Fruit fly (Drosophila melanogaster): ENCODE results near the gene CG10621.

The CG10621 gene

dm6 chr2L:18945765-18946552 lies 8.3 kb downstream of the CG10621 start, which contains the start of gene CG46304:
TSS of gene CG46304 (plus strand) at chr2L:18946305.
- no peak for TF ChIP-seq psq (optimal IDR thresholded peaks at IDR 0.05)
- TF ChIP-seq Myc (optimal IDR thresholded peaks at IDR 0.05), result no peak
- TF ChIP-seq h (optimal IDR thresholded peaks at IDR 0.05), result no peak
- no peak for TF ChIP-seq ttk (optimal IDR thresholded peaks at IDR 0.05)
- no peak for TF ChIP-seq Sin3A (optimal IDR thresholded peaks at IDR 0.05)
- TF ChIP-seq insv (optimal IDR thresholded peaks at IDR 0.05), result no peak

- TF ChIP-seq h (optimal IDR thresholded peaks at IDR 0.05) (no peak), psq (optimal IDR thresholded peaks at IDR 0.05) (no peak), Myc (optimal IDR thresholded peaks at IDR 0.05) (no peak), insv (optimal IDR thresholded peaks at IDR 0.05) (no peak)
Measured at dm6 chr2L:18944175-18945012, 9.8 kb downstream of the CG10621 start.

- no peak for TF ChIP-seq h (optimal IDR thresholded peaks at IDR 0.05)
- no peak for TF ChIP-seq ttk (optimal IDR thresholded peaks at IDR 0.05)
- no peak for TF ChIP-seq Myc (optimal IDR thresholded peaks at IDR 0.05)
- no peak for TF ChIP-seq psq (optimal IDR thresholded peaks at IDR 0.05)
- no peak for TF ChIP-seq Sin3A (optimal IDR thresholded peaks at IDR 0.05)
- no peak for TF ChIP-seq insv (optimal IDR thresholded peaks at IDR 0.05)
Measured at dm6 chr2L:18943797-18944174, 10.4 kb downstream of the CG10621 start, which contains the start of gene ssp3. TSS of gene ssp3 (minus strand) at chr2L:18943960.

dm6 chr2L:18943309-18943708 lies 10.9 kb downstream of the CG10621 start:
- TF ChIP-seq insv (optimal IDR thresholded peaks at IDR 0.05) (no peak), h (optimal IDR thresholded peaks at IDR 0.05) (no peak), psq (optimal IDR thresholded peaks at IDR 0.05) (no peak), ttk (optimal IDR thresholded peaks at IDR 0.05) (no peak), Myc (optimal IDR thresholded peaks at IDR 0.05) (no peak), Sin3A (optimal IDR thresholded peaks at IDR 0.05) (no peak)

- TF ChIP-seq h (optimal IDR thresholded peaks at IDR 0.05) (no peak), Myc (optimal IDR thresholded peaks at IDR 0.05) (no peak), Sin3A (optimal IDR thresholded peaks at IDR 0.05) (no peak), ttk (optimal IDR thresholded peaks at IDR 0.05) (no peak), psq (optimal IDR thresholded peaks at IDR 0.05) (no peak), insv (optimal IDR thresholded peaks at IDR 0.05) (no peak)
Measured at dm6 chr2L:18936056-18936455, 18.2 kb downstream of the CG10621 start.

- TF ChIP-seq h (optimal IDR thresholded peaks at IDR 0.05) (no peak), ttk (optimal IDR thresholded peaks at IDR 0.05) (no peak), Myc (optimal IDR thresholded peaks at IDR 0.05) (no peak), psq (optimal IDR thresholded peaks at IDR 0.05) (no peak), insv (optimal IDR thresholded peaks at IDR 0.05) (no peak), Sin3A (optimal IDR thresholded peaks at IDR 0.05) (no peak)
Measured at dm6 chr2L:18934588-18934987, 19.6 kb downstream of the CG10621 start.

dm6 chr2L:18933867-18934266 lies 20.4 kb downstream of the CG10621 start:
- TF ChIP-seq insv (optimal IDR thresholded peaks at IDR 0.05) (no peak), psq (optimal IDR thresholded peaks at IDR 0.05) (no peak), h (optimal IDR thresholded peaks at IDR 0.05) (no peak), ttk (optimal IDR thresholded peaks at IDR 0.05) (no peak), Sin3A (optimal IDR thresholded peaks at IDR 0.05) (no peak)

- TF ChIP-seq ttk (optimal IDR thresholded peaks at IDR 0.05) (no peak), Sin3A (optimal IDR thresholded peaks at IDR 0.05) (no peak), psq (optimal IDR thresholded peaks at IDR 0.05) (no peak), Myc (optimal IDR thresholded peaks at IDR 0.05) (no peak), h (optimal IDR thresholded peaks at IDR 0.05) (no peak), insv (optimal IDR thresholded peaks at IDR 0.05) (no peak)
Measured at dm6 chr2L:18930352-18931122, 23.7 kb downstream of the CG10621 start.

dm6 chr2L:18929595-18929994 lies 24.6 kb downstream of the CG10621 start:
- TF ChIP-seq h (optimal IDR thresholded peaks at IDR 0.05) (no peak), Sin3A (optimal IDR thresholded peaks at IDR 0.05) (no peak), insv (optimal IDR thresholded peaks at IDR 0.05) (no peak), ttk (optimal IDR thresholded peaks at IDR 0.05) (no peak), psq (optimal IDR thresholded peaks at IDR 0.05) (no peak), Myc (optimal IDR thresholded peaks at IDR 0.05) (no peak)

- no peak for TF ChIP-seq Myc (optimal IDR thresholded peaks at IDR 0.05)
- TF ChIP-seq psq (optimal IDR thresholded peaks at IDR 0.05), result no peak
- no peak for TF ChIP-seq Sin3A (optimal IDR thresholded peaks at IDR 0.05)
- no peak for TF ChIP-seq h (optimal IDR thresholded peaks at IDR 0.05)
- TF ChIP-seq insv (optimal IDR thresholded peaks at IDR 0.05), result no peak
- no peak for TF ChIP-seq ttk (optimal IDR thresholded peaks at IDR 0.05)
Measured at dm6 chr2L:18927891-18928290, 26.3 kb downstream of the CG10621 start.

- TF ChIP-seq insv (optimal IDR thresholded peaks at IDR 0.05), result no peak
- TF ChIP-seq psq (optimal IDR thresholded peaks at IDR 0.05), result no peak
- TF ChIP-seq Sin3A (optimal IDR thresholded peaks at IDR 0.05), result no peak
- no peak for TF ChIP-seq ttk (optimal IDR thresholded peaks at IDR 0.05)
- TF ChIP-seq Myc (optimal IDR thresholded peaks at IDR 0.05), result no peak
- TF ChIP-seq h (optimal IDR thresholded peaks at IDR 0.05), result no peak
Measured at dm6 chr2L:18925956-18926355, 28.3 kb downstream of the CG10621 start.

Data from Kc167 (cell line).